Fruit fly (Drosophila melanogaster): ENCODE results near the gene CG10116.

DNA sequence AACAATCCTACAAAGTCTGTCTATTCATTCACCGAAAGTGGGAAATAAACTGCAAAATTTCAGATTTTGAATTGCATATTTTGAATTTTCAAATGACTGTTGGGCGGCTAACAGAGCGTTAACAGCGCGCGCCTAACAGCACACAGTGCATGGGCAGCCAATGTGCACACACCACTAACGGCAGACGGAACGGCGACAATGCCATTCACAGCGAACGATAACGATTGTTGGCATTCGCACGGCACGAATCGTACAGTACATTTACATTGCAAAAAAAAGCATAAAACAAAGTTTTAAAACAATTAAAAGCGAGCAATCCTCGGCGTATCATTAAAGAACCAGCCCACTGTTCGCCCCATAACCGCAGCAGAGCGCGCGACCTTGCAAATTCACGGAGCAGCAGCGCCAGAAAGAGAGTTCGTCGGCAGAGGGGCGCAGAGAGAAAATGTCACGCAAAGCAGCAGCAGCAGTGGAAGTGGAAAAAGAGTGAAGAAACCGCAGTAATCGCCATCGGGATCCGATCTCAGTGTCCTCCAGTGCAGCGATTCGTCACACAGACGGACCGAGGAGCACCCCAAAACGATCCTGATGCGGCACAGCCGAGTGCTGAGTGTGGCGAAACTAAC, 45.6 kb upstream of the CG10116 start, which contains the start of gene Spt20:
- TF ChIP-seq ey (GFP tag; optimal IDR thresholded peaks at IDR 0.05): no peak
- TF ChIP-seq dl (GFP tag; optimal IDR thresholded peaks at IDR 0.05; ENCODE audit: insufficient read depth in 1 of 2, partially characterized antibody in 2 of 2): no peak
- TF ChIP-seq psq (GFP tag; optimal IDR thresholded peaks at IDR 0.05): no peak
- TF ChIP-seq N (GFP tag; optimal IDR thresholded peaks at IDR 0.05): no peak
- TF ChIP-seq sv (GFP tag; optimal IDR thresholded peaks at IDR 0.05): no peak
- TF ChIP-seq Dfd (GFP tag; optimal IDR thresholded peaks at IDR 0.05): no peak
- TF ChIP-seq Mio (GFP tag; optimal IDR thresholded peaks at IDR 0.05): no peak
- no peak for TF ChIP-seq sage (GFP tag; optimal IDR thresholded peaks at IDR 0.05)
- no peak for TF ChIP-seq pan (optimal IDR thresholded peaks at IDR 0.05)
- no peak for TF ChIP-seq Myc (optimal IDR thresholded peaks at IDR 0.05)
- no peak for TF ChIP-seq jim (GFP tag; optimal IDR thresholded peaks at IDR 0.05)

All from whole organism, wandering third instar larva.